Worm (Caenorhabditis elegans) whole organism, L3 larva: ENCODE results near the gene lgc-9.

ENCODE experiments used
- aly-2 ChIP-seq: fragments of 150-350 bp; optimal IDR thresholded peaks from 2 replicates; lab custom pipeline; 2014; ENCODE audit warnings: missing biosample characterization, missing genetic modification characterization
- fkh-10 ChIP-seq: sonication (generic microtip); optimal IDR thresholded peaks from 2 replicates; lab custom pipeline; 2017; ENCODE audit warnings: missing biosample characterization, missing genetic modification reagents, missing genetic modification characterization
- fos-1 ChIP-seq: fragments of 150-350 bp; optimal IDR thresholded peaks from 2 replicates; lab custom pipeline; 2014; ENCODE audit warnings: missing biosample characterization, missing genetic modification characterization
- nhr-77 ChIP-seq: fragments of 150-350 bp; optimal IDR thresholded peaks from 2 replicates; lab custom pipeline; 2014; ENCODE audit warnings: missing biosample characterization, missing genetic modification characterization
- pha-4 ChIP-seq: fragments of 150-350 bp; optimal IDR thresholded peaks from 2 replicates; lab custom pipeline; 2014; ENCODE audit warnings: missing biosample characterization, missing genetic modification reagents, missing genetic modification characterization
- snpc-4 ChIP-seq: fragments of 150-350 bp; optimal IDR thresholded peaks from 2 replicates; lab custom pipeline; 2014; ENCODE audit warnings: missing biosample characterization, missing genetic modification characterization
- tbx-2 ChIP-seq: sonication (generic microtip); optimal IDR thresholded peaks from 2 replicates; lab custom pipeline; 2016; ENCODE audit warnings: mild to moderate bottlenecking, missing genetic modification characterization, missing compliant biosample characterization
- unc-62 ChIP-seq: fragments of 150-350 bp; sonication (generic microtip); optimal IDR thresholded peaks from 4 replicates; lab custom pipeline; 2014; ENCODE audit warnings: missing biosample characterization, missing genetic modification reagents, missing genetic modification characterization
- zag-1 ChIP-seq: fragments of 150-350 bp; optimal IDR thresholded peaks from 2 replicates; lab custom pipeline; 2014; ENCODE audit warnings: missing biosample characterization, missing genetic modification characterization
- ztf-11 ChIP-seq: fragments of 150-350 bp; optimal IDR thresholded peaks from 2 replicates; lab custom pipeline; 2014; ENCODE audit warnings: missing biosample characterization, missing genetic modification characterization

DNA sequence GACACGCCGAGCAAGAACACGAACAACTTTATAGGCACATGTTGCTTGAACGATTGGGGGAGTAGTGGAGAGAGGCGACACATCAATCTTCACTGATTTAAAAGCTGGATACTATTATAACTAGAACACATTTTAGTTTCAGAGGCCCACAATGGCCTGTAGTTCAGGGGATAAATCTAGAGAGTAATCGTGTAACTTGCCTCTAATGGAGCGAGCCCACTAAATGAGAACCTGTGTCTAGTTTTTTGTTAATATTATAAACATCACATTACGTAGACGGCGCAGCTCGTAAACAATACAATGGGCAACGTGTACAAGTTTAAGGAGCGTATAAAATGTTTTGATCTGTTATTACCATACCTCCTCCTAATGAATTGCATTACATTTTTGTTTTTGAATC is 29.1 kb downstream of the lgc-9 start, which contains the start of gene F58E2.5:
- TF ChIP-seq snpc-4 (tag; lab: Kevin White, UChicago) (no peak), zag-1 (no peak), pha-4 (tag; lab: Kevin White, UChicago) (no peak), unc-62 (GFP tag; lab: Kevin White, UChicago) (no peak), ztf-11 (tag; lab: Kevin White, UChicago) (no peak), tbx-2 (tag; lab: Kevin White, UChicago) (no peak), aly-2 (no peak), fkh-10 (GFP tag; lab: Kevin White, UChicago) (no peak), fos-1 (tag; lab: Kevin White, UChicago) (no peak), nhr-77 (tag; lab: Kevin White, UChicago) (no peak)
